Worm (Caenorhabditis elegans): Measurements from ENCODE around the gene C09B8.3.

C09B8.3 gene

DNA sequence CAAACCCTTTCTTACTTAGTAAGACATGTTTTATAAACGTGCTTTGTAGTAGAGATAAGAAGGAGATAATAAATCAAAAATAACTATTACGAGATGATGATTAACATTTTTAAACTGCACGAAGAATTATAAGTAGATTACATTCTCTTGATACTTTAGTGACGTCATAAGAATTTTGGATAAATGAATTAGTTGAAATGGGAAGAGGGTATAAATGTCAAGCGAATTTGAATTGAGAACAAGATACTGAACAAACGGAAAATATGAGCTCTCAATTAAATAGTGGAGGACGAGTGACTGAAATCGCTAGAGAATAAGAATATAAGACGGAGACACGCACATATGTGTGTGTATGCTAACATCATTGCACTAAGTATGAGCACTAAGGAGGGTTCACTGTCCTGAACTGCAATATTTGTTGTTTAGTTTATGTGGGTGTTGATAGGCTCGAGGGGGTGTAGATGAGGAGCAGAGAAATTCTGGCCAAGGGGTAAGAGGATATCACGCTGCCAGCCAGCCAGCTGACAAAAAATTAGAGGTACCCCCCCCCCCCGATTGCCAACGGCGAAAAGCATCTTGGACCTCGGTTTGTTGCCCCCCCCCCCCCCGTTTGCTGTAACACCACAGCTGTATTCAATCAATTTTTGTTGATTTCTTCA lies 30.1 kb upstream of the C09B8.3 start:
- peak; percentile 34 for TF ChIP-seq pat-9 (tag; optimal IDR thresholded peaks at IDR 0.05)
- TF ChIP-seq zip-5 (tag; optimal IDR thresholded peaks at IDR 0.05) = no peak

DNA sequence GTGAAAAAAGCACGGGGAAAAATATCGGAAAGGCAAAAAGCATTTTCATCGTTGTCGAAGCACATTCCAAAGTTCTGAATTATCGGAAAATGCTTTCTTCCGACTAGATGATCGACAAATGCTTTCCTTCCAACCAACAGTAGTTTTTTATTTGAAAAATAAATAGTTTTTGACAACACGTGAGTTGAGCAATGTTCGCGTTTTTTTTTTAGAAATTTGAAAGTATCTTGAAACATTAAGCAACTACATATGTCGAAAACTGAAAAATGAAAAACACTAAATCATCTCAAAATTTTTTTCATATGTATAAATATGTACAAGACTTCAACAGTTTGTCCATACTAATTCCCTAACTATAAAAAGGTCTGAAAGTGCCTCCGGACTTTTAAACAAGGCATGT lies 29.1 kb upstream of the C09B8.3 start, which contains the start of gene hsp-25:
Gene hsp-25, minus strand, starts transcription at position 101 of the 400 bp plus-strand sequence.
- TF ChIP-seq ceh-18 (tag; optimal IDR thresholded peaks at IDR 0.05) = no peak
- TF ChIP-seq ceh-24 (tag; optimal IDR thresholded peaks at IDR 0.05) = no peak
- TF ChIP-seq ceh-14 (tag; optimal IDR thresholded peaks at IDR 0.05) = no peak
- TF ChIP-seq T23F11.4 (GFP tag; optimal IDR thresholded peaks at IDR 0.05) = no peak
- no peak for TF ChIP-seq elt-2 (tag; optimal IDR thresholded peaks at IDR 0.05)
- TF ChIP-seq ref-2 (tag; optimal IDR thresholded peaks at IDR 0.05) = no peak
- TF ChIP-seq pqm-1 (tag; optimal IDR thresholded peaks at IDR 0.05) = no peak
- TF ChIP-seq tbx-7 (tag; optimal IDR thresholded peaks at IDR 0.05) = no peak
- TF ChIP-seq unc-42 (tag; optimal IDR thresholded peaks at IDR 0.05) = no peak
- TF ChIP-seq pros-1 (tag; optimal IDR thresholded peaks at IDR 0.05) = no peak
- TF ChIP-seq K02D7.2 (tag; optimal IDR thresholded peaks at IDR 0.05) = no peak
- TF ChIP-seq Y22D7AL.16 (tag; optimal IDR thresholded peaks at IDR 0.05) = no peak
- no peak for TF ChIP-seq ceh-48 (tag; optimal IDR thresholded peaks at IDR 0.05)

DNA sequence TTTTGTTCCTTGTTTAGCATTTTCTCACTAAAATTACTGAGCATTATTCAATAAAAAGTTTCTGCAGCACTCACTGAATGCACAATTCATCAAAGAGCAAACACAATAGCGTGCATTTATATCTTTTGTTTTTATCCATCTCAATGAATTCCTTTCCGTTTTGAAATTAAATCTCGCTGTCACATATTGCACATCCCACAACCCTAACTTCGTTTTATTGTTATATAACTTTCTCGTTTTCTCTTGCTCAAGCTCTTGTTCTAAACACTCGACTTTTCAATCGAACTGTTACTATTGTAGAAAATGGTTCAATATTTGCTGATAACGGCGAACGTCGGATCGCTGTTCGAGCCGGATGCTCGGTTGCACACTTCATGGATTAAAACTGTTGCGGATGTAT lies 20.7 kb upstream of the C09B8.3 start, which contains the start of gene ipp-5:
Gene ipp-5, plus strand, starts transcription at position 301 of the 400 bp plus-strand sequence.
- TF ChIP-seq Y22D7AL.16 (tag; optimal IDR thresholded peaks at IDR 0.05) (no peak), sox-2 (GFP tag; IDR thresholded peaks at IDR 0.05) (no peak), nhr-11 (tag; optimal IDR thresholded peaks at IDR 0.05) (no peak), dve-1 (tag; optimal IDR thresholded peaks at IDR 0.05) (no peak), C08G9.2 (tag; optimal IDR thresholded peaks at IDR 0.05) (no peak), ets-4 (tag; optimal IDR thresholded peaks at IDR 0.05) (no peak), ahr-1 (tag; optimal IDR thresholded peaks at IDR 0.05) (no peak), nfya-1 (tag; optimal IDR thresholded peaks at IDR 0.05) (no peak), dmd-4 (tag; optimal IDR thresholded peaks at IDR 0.05; ENCODE audit: borderline replicate concordance) (no peak), hlh-8 (tag; optimal IDR thresholded peaks at IDR 0.05) (no peak), ceh-9 (tag; optimal IDR thresholded peaks at IDR 0.05) (no peak), ceh-34 (tag; optimal IDR thresholded peaks at IDR 0.05) (no peak), ztf-16 (tag; optimal IDR thresholded peaks at IDR 0.05) (no peak), ama-1 (optimal IDR thresholded peaks at IDR 0.05) (no peak)

DNA sequence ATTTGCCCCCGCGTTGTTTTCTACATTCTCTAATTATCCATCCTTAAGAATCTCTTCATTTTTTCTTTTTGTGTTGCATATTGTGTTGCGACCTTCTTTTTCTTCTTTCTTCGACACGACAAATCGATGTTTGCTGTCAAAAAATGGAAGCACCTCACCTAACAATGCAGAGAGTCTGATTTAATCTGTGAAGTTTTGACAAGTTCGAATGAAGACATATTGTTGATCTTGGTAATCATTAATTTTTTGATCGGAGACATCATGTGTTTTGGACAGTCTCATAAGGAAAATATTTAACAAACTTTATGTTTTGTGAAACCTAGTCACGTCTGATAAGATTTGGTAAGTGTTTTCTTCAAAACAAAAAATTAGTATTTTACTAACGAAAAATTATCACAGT lies 18.6 kb upstream of the C09B8.3 start:
- TF ChIP-seq tbx-7 (tag; optimal IDR thresholded peaks at IDR 0.05) (no peak), C38D4.7 (GFP tag; optimal IDR thresholded peaks at IDR 0.05) (no peak), zip-5 (tag; optimal IDR thresholded peaks at IDR 0.05) (no peak)

DNA sequence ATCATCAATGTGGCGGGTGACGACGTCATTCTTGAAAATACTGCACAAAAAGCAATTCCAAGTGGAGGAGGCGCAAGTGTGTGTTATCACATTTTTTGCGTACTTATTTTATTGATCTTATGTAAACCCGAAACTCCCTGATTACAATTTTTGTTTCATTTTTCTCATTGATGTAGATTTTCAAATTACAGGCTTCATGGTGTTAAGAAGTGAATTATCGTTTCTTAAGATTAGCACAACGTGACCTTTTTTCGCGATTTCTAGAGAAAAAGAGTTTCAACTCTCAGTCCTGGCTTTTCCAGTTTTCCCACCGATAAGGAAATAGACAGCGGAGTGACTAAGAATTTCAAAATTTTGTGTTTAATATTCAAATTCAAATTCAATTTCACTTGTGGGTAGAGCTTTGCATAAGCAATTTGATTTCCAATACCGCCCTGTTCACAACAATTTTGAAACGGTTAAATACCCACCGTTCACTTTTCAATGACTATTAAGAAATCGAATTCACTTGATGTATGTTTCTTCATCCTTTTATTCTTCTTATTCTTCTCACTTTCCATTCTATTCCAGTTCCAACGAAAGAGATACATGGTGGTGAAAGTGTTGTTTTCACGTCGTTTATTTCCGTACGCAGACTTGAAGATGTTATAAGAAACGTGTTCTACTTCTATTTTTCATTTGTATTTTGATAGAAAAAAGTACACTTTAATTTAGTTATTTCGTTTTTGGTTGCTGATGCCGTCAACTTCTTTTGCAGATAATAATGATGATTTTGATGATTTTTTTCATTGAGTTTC lies 16.5 kb upstream of the C09B8.3 start:
- TF ChIP-seq C08G9.2 (tag; optimal IDR thresholded peaks at IDR 0.05) (no peak), syd-9 (tag; optimal IDR thresholded peaks at IDR 0.05) (no peak), ets-4 (tag; optimal IDR thresholded peaks at IDR 0.05) (no peak), eyg-1 (tag; optimal IDR thresholded peaks at IDR 0.05) (no peak), ceh-45 (GFP tag; IDR thresholded peaks at IDR 0.05) (no peak), lin-11 (tag; optimal IDR thresholded peaks at IDR 0.05) (no peak), pros-1 (tag; optimal IDR thresholded peaks at IDR 0.05) (no peak), unc-3 (GFP tag; conservative IDR thresholded peaks at IDR 0.05) (no peak), unc-3 (tag; optimal IDR thresholded peaks at IDR 0.05) (no peak), ceh-48 (tag; optimal IDR thresholded peaks at IDR 0.05) (no peak), ceh-31 (tag; optimal IDR thresholded peaks at IDR 0.05) (no peak), odd-2 (tag; optimal IDR thresholded peaks at IDR 0.05) (no peak), fkh-6 (tag; optimal IDR thresholded peaks at IDR 0.05) (no peak), che-1 (tag; optimal IDR thresholded peaks at IDR 0.05) (no peak), ceh-6 (GFP tag; optimal IDR thresholded peaks at IDR 0.05) (no peak), pat-9 (tag; optimal IDR thresholded peaks at IDR 0.05) (no peak), npax-4 (tag; optimal IDR thresholded peaks at IDR 0.05) (no peak), ceh-19 (GFP tag; optimal IDR thresholded peaks at IDR 0.05) (no peak), pha-4 (tag; optimal IDR thresholded peaks at IDR 0.05) (no peak)

Measured in whole organism, late embryonic.